Worm (Caenorhabditis elegans) whole organism, L1 larva: ENCODE results near the gene F49C5.7.

ENCODE experiments used
- C16A3.4 ChIP-seq: fragments of 150-350 bp; optimal IDR thresholded peaks from 2 replicates; lab custom pipeline; 2014; ENCODE audit warnings: missing biosample characterization, missing genetic modification characterization
- blmp-1 ChIP-seq: fragments of 150-350 bp; optimal IDR thresholded peaks from 2 replicates; lab custom pipeline; 2014; ENCODE audit warnings: missing biosample characterization, missing genetic modification characterization
- dsc-1 ChIP-seq: sonication (generic microtip); optimal IDR thresholded peaks from 2 replicates; lab custom pipeline; 2016; ENCODE audit warnings: mild to moderate bottlenecking, missing genetic modification characterization, missing compliant biosample characterization
- elt-3 ChIP-seq, 6 experiments: fragments of 150-350 bp in 1 of 6; sonication (generic microtip); optimal IDR thresholded peaks; 2 replicates each; lab custom pipeline; 2017 to 2018; ENCODE audit warnings: missing biosample characterization in 6 of 6, missing genetic modification characterization in 6 of 6, inconsistent platforms in 1 of 6
- fos-1 ChIP-seq: fragments of 150-350 bp; optimal IDR thresholded peaks from 2 replicates; lab custom pipeline; 2014; ENCODE audit warnings: missing biosample characterization, missing genetic modification characterization
- jun-1 ChIP-seq: fragments of 150-350 bp; optimal IDR thresholded peaks from 2 replicates; lab custom pipeline; 2014; ENCODE audit warnings: missing biosample characterization, missing genetic modification reagents, missing genetic modification characterization
- lin-39 ChIP-seq: fragments of 150-350 bp; optimal IDR thresholded peaks from 2 replicates; lab custom pipeline; 2014; ENCODE audit warnings: missing biosample characterization, missing genetic modification reagents, missing genetic modification characterization
- nhr-237 ChIP-seq: fragments of 150-350 bp; optimal IDR thresholded peaks from 2 replicates; lab custom pipeline; 2014; ENCODE audit warnings: missing biosample characterization, missing genetic modification characterization
- pag-3 ChIP-seq: sonication (generic microtip); optimal IDR thresholded peaks from 2 replicates; lab custom pipeline; 2017; ENCODE audit warnings: missing genetic modification characterization, mild to moderate bottlenecking, missing compliant biosample characterization, antibody characterized with exemption, borderline replicate concordance; ENCODE audit not compliant: insufficient read depth
- skn-1 ChIP-seq: fragments of 150-350 bp; optimal IDR thresholded peaks from 2 replicates; lab custom pipeline; 2014; ENCODE audit warnings: missing biosample characterization, missing genetic modification characterization
- sox-4 ChIP-seq: sonication (generic microtip); optimal IDR thresholded peaks from 2 replicates; lab custom pipeline; 2016; ENCODE audit warnings: missing genetic modification characterization, missing compliant biosample characterization
- tbx-2 ChIP-seq: sonication (generic microtip); optimal IDR thresholded peaks from 2 replicates; lab custom pipeline; 2016; ENCODE audit warnings: missing genetic modification characterization, missing compliant biosample characterization
- zag-1 ChIP-seq: fragments of 150-350 bp; optimal IDR thresholded peaks from 2 replicates; lab custom pipeline; 2014; ENCODE audit warnings: missing biosample characterization, missing genetic modification characterization
- ztf-11 ChIP-seq, 2 experiments: sonication (generic microtip); optimal IDR thresholded peaks; 2 replicates each; lab custom pipeline; 2016 to 2017; ENCODE audit warnings: missing genetic modification characterization in 2 of 2, missing biosample characterization in 1 of 2, missing compliant biosample characterization in 1 of 2

DNA sequence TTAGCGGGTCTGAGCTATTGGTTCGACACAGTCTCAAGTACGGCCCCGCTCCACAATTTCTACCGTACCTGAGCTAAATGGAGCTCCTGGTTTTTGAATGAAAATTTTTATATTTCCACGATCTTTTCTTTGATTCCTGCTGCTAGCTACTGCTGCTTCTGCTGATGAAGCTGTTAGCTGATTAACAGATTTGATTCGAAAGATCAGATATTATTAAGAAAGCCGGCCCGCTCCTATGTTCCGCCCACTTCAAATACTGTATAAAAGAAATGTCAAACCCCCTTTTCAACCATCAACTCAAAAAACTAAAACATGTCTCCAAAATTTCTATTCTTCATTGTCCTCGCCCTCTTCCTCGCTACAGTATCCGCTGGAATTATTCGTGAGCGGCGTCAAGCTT lies 51.6 kb downstream of the F49C5.7 start, which contains the start of gene nspe-3:
- TF ChIP-seq sox-4 (tag; lab: Kevin White, UChicago) = no peak
- no peak for TF ChIP-seq dsc-1 (tag; lab: Kevin White, UChicago)
- no peak for TF ChIP-seq skn-1
- no peak for TF ChIP-seq jun-1 (tag; lab: Kevin White, UChicago)
- no peak for TF ChIP-seq elt-3 (tag; optimal IDR thresholded peaks at IDR 0.05; lab: Kevin White, UChicago)
- TF ChIP-seq tbx-2 = no peak
- TF ChIP-seq lin-39 = no peak
- TF ChIP-seq fos-1 (tag; lab: Kevin White, UChicago) = no peak
- TF ChIP-seq pag-3 (tag; lab: Kevin White, UChicago) = no peak
- TF ChIP-seq nhr-237 (tag; lab: Kevin White, UChicago) = no peak
- TF ChIP-seq zag-1 = no peak
- TF ChIP-seq C16A3.4 = no peak
- TF ChIP-seq blmp-1 (tag; lab: Kevin White, UChicago) = no peak
- no peak for TF ChIP-seq ztf-11 (tag; optimal IDR thresholded peaks at IDR 0.05; lab: Kevin White, UChicago)
